Worm (Caenorhabditis elegans) whole organism, young adult: ENCODE results near the gene Y48A6B.8.

Experiments used
- C06A6.2 ChIP-seq: fragments of 200-800 bp; sonication (Bioruptor generic); conservative IDR thresholded peaks from 2 replicates; pipeline ENCODE4 v1.3.6; 2022; ENCODE audit warnings: missing genetic modification characterization, missing compliant biosample characterization
- Y53G8AR.9 ChIP-seq: fragments of 200-800 bp; sonication (Bioruptor generic); conservative IDR thresholded peaks from 2 replicates; pipeline ENCODE4 v1.3.6; 2022; ENCODE audit warnings: missing genetic modification reagents, missing genetic modification characterization, missing compliant biosample characterization
- ceh-40 ChIP-seq: fragments of 200-800 bp; sonication (Bioruptor generic); IDR thresholded peaks from 2 replicates; pipeline ENCODE4 v1.3.6; 2022; ENCODE audit warnings: missing genetic modification characterization, missing compliant biosample characterization
- chd-7 ChIP-seq: sonication (generic microtip); optimal IDR thresholded peaks from 2 replicates; lab custom pipeline; 2016; ENCODE audit warnings: mild to moderate bottlenecking, missing genetic modification characterization, moderate library complexity, missing compliant biosample characterization
- die-1 ChIP-seq: sonication (generic microtip); optimal IDR thresholded peaks from 2 replicates; lab custom pipeline; 2016; ENCODE audit warnings: missing genotype, mild to moderate bottlenecking, missing genetic modification characterization, missing compliant biosample characterization
- gei-17 ChIP-seq: fragments of 200-800 bp; sonication (Bioruptor generic); optimal IDR thresholded peaks from 2 replicates; lab custom pipeline; 2018; ENCODE audit warnings: mild to moderate bottlenecking, missing genetic modification characterization, missing compliant biosample characterization
- hlh-12 ChIP-seq: sonication (generic microtip); optimal IDR thresholded peaks from 2 replicates; lab custom pipeline; 2016; ENCODE audit warnings: missing genetic modification characterization, missing compliant biosample characterization
- mel-28 ChIP-seq: sonication (generic microtip); optimal IDR thresholded peaks from 2 replicates; lab custom pipeline; 2016; ENCODE audit warnings: borderline replicate concordance, mild to moderate bottlenecking, missing genetic modification characterization, missing compliant biosample characterization
- nhr-27 ChIP-seq: fragments of 200-800 bp; sonication (Bioruptor generic); optimal IDR thresholded peaks from 2 replicates; lab custom pipeline; 2018; ENCODE audit warnings: mild to moderate bottlenecking, missing genetic modification characterization, moderate library complexity, missing compliant biosample characterization
- snpc-4 ChIP-seq, 5 experiments: fragments of 150-350 bp in 1 of 5; sonication (generic microtip) in 4 of 5; optimal IDR thresholded peaks; 2 replicates each; lab custom pipeline; 2014 to 2018; ENCODE audit warnings: missing genetic modification characterization in 5 of 5, missing biosample characterization in 3 of 5, antibody characterized with exemption in 2 of 5, mild to moderate bottlenecking in 2 of 5, missing compliant biosample characterization in 2 of 5, missing genotype in 2 of 5, moderate library complexity in 2 of 5, missing genetic modification reagents in 1 of 5

DNA sequence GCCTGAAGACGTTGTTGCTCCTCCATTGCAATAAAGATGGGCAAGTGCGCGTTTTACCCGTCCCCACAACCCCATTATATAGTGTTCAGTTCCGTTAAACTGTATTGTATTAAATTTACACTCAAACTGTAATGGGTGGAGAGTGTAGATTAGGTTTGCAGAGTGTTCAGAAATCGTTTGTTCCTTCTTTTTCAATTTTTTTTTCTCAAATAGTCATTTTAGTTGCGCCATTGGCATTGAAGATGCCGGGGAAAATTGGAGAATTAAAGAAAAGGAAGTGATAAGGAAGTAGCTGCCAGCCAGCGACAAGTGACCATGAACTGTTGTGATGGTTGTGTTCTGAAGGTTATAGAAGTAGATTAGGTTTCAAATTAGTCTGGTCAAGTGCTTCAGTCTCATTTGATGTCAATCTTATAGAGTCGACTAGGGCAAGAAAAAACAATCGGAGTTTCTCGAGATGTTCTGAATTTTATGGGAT is 43.6 kb downstream of the Y48A6B.8 start, which contains the start of gene col-93:
- TF ChIP-seq gei-17 (no peak), die-1 (tag; lab: Kevin White, UChicago) (no peak), ceh-40 (GFP tag; lab: Robert Waterston, UW) (no peak), mel-28 (tag; lab: Kevin White, UChicago) (no peak), snpc-4 (GFP tag; optimal IDR thresholded peaks at IDR 0.05; lab: Kevin White, UChicago) (no peak), snpc-4 (tag; optimal IDR thresholded peaks at IDR 0.05; lab: Kevin White, UChicago) (no peak), Y53G8AR.9 (no peak), hlh-12 (tag; lab: Kevin White, UChicago) (no peak), chd-7 (tag; lab: Kevin White, UChicago) (no peak), C06A6.2 (GFP tag; lab: Robert Waterston, UW) (no peak), nhr-27 (tag; lab: Kevin White, UChicago) (no peak)
